Fruit fly (Drosophila melanogaster) whole organism, prepupa: ENCODE data around the gene CG15356.

ENCODE experiments used
- Blimp-1 ChIP-seq: fragments of 200-800 bp; sonication (Bioruptor generic); optimal IDR thresholded peaks from 3 replicates; lab custom pipeline; 2017; ENCODE audit warnings: missing biosample characterization, missing genetic modification characterization, mild to moderate bottlenecking, moderate library complexity, missing genetic modification reagents
- CG11294 ChIP-seq: fragments of 200-800 bp; sonication (Bioruptor generic); IDR thresholded peaks from 2 replicates; pipeline ENCODE4 v1.3.6; 2022; ENCODE audit warnings: missing biosample characterization, missing genetic modification characterization
- CG11902 ChIP-seq: fragments of 200-800 bp; sonication (Bioruptor generic); optimal IDR thresholded peaks from 3 replicates; lab custom pipeline; 2016; ENCODE audit warnings: missing biosample characterization, missing genetic modification characterization
- CG15336 ChIP-seq: fragments of 200-800 bp; sonication (Bioruptor generic); IDR thresholded peaks from 2 replicates; pipeline ENCODE4 v1.3.6; 2022; ENCODE audit warnings: missing biosample characterization, missing genetic modification characterization
- CG1621 ChIP-seq: fragments of 200-800 bp; sonication (Bioruptor generic); optimal IDR thresholded peaks from 3 replicates; lab custom pipeline; 2018; ENCODE audit warnings: missing biosample characterization, mild to moderate bottlenecking, missing genetic modification characterization
- CG16779 ChIP-seq: fragments of 200-800 bp; sonication (Bioruptor generic); optimal IDR thresholded peaks from 3 replicates; lab custom pipeline; 2017; ENCODE audit warnings: missing biosample characterization, mild to moderate bottlenecking, missing genetic modification characterization
- CG3032 ChIP-seq: fragments of 200-800 bp; optimal IDR thresholded peaks from 2 replicates; lab custom pipeline; 2019; ENCODE audit warnings: missing biosample characterization, mild to moderate bottlenecking, missing genetic modification characterization, moderate library complexity
- CG31627 ChIP-seq: fragments of 200-800 bp; sonication (Bioruptor generic); optimal IDR thresholded peaks from 3 replicates; lab custom pipeline; 2016; ENCODE audit warnings: missing biosample characterization, missing genetic modification characterization
- CG4318 ChIP-seq: fragments of 200-800 bp; sonication (Bioruptor generic); optimal IDR thresholded peaks from 3 replicates; lab custom pipeline; 2017; ENCODE audit warnings: missing biosample characterization, mild to moderate bottlenecking, missing genetic modification characterization
- CG6163 ChIP-seq: fragments of 200-800 bp; sonication (Bioruptor generic); IDR thresholded peaks from 3 replicates; pipeline ENCODE4 v1.3.6; 2022; ENCODE audit warnings: missing biosample characterization, missing genetic modification characterization
- CG6276 ChIP-seq: fragments of 200-800 bp; sonication (Bioruptor generic); optimal IDR thresholded peaks from 2 replicates; lab custom pipeline; 2017; ENCODE audit warnings: missing biosample characterization, mild to moderate bottlenecking, missing genetic modification characterization
- CG6808 ChIP-seq: fragments of 200-800 bp; sonication (Bioruptor generic); optimal IDR thresholded peaks from 3 replicates; lab custom pipeline; 2017; ENCODE audit warnings: missing biosample characterization, missing genetic modification characterization, mild to moderate bottlenecking, moderate library complexity, missing genetic modification reagents
- CG6854 ChIP-seq: fragments of 200-800 bp; sonication (Bioruptor generic); optimal IDR thresholded peaks from 2 replicates; lab custom pipeline; 2017; ENCODE audit warnings: missing biosample characterization, mild to moderate bottlenecking, missing genetic modification characterization
- CG8119 ChIP-seq: fragments of 200-800 bp; sonication (Bioruptor generic); IDR thresholded peaks from 3 replicates; pipeline ENCODE4 v1.3.6; 2022; ENCODE audit warnings: missing biosample characterization, missing genetic modification characterization
- CG8319 ChIP-seq: fragments of 200-800 bp; sonication (Bioruptor generic); optimal IDR thresholded peaks from 3 replicates; lab custom pipeline; 2016; ENCODE audit warnings: missing biosample characterization, missing genetic modification characterization
- CG9139 ChIP-seq: fragments of 200-800 bp; sonication (Bioruptor generic); optimal IDR thresholded peaks from 3 replicates; lab custom pipeline; 2017; ENCODE audit warnings: missing biosample characterization, mild to moderate bottlenecking, missing genetic modification characterization
- Eip75B ChIP-seq: fragments of 200-800 bp; sonication (Bioruptor generic); optimal IDR thresholded peaks from 3 replicates; lab custom pipeline; 2016; ENCODE audit warnings: missing biosample characterization, missing genetic modification characterization
- Eip78C ChIP-seq: fragments of 200-800 bp; sonication (Bioruptor generic); peaks from one replicate; lab custom pipeline; 2016; ENCODE audit warnings: missing biosample characterization, missing genetic modification characterization
- Eip93F ChIP-seq: fragments of 200-800 bp; sonication (Bioruptor generic); optimal IDR thresholded peaks from 2 replicates; lab custom pipeline; 2016; ENCODE audit warnings: missing biosample characterization, mild to moderate bottlenecking, missing genetic modification characterization
- Ets21C ChIP-seq: fragments of 200-800 bp; sonication (Bioruptor generic); optimal IDR thresholded peaks from 3 replicates; lab custom pipeline; 2016; ENCODE audit warnings: missing biosample characterization, missing genetic modification characterization
- Gug ChIP-seq: fragments of 200-800 bp; sonication (Bioruptor generic); IDR thresholded peaks from 2 replicates; pipeline ENCODE4 v1.3.6; 2022; ENCODE audit warnings: missing biosample characterization, missing genetic modification characterization
- Hr38 ChIP-seq: sonication (Bioruptor generic); optimal IDR thresholded peaks from 2 replicates; lab custom pipeline; 2016; ENCODE audit warnings: missing biosample characterization, missing genetic modification characterization
- OdsH ChIP-seq: fragments of 200-800 bp; sonication (Bioruptor generic); optimal IDR thresholded peaks from 3 replicates; lab custom pipeline; 2016; ENCODE audit warnings: missing biosample characterization, missing genetic modification characterization
- Smox ChIP-seq: fragments of 200-800 bp; sonication (Bioruptor generic); optimal IDR thresholded peaks from 3 replicates; lab custom pipeline; 2016; ENCODE audit warnings: missing biosample characterization, missing genetic modification characterization
- Sox14 ChIP-seq: fragments of 200-800 bp; sonication (Bioruptor generic); optimal IDR thresholded peaks from 3 replicates; lab custom pipeline; 2016; ENCODE audit warnings: missing biosample characterization, missing genetic modification characterization
- Sox15 ChIP-seq: fragments of 200-800 bp; sonication (Bioruptor generic); optimal IDR thresholded peaks from 3 replicates; lab custom pipeline; 2016; ENCODE audit warnings: missing biosample characterization, missing genetic modification characterization
- achi ChIP-seq: fragments of 200-800 bp; sonication (Bioruptor generic); optimal IDR thresholded peaks from 3 replicates; lab custom pipeline; 2016; ENCODE audit warnings: missing biosample characterization, missing genetic modification characterization
- dac ChIP-seq: fragments of 200-800 bp; sonication (Bioruptor generic); optimal IDR thresholded peaks from 2 replicates; lab custom pipeline; 2017; ENCODE audit warnings: missing biosample characterization, mild to moderate bottlenecking, missing genetic modification characterization
- dsx ChIP-seq: fragments of 200-800 bp; optimal IDR thresholded peaks from 3 replicates; lab custom pipeline; 2019; ENCODE audit warnings: missing biosample characterization, mild to moderate bottlenecking, missing genetic modification characterization, moderate library complexity; ENCODE audit not compliant: poor library complexity, severe bottlenecking
- fkh ChIP-seq: fragments of 200-800 bp; sonication (Bioruptor generic); optimal IDR thresholded peaks from 3 replicates; lab custom pipeline; 2017; ENCODE audit warnings: missing biosample characterization, mild to moderate bottlenecking, missing genetic modification characterization, moderate library complexity
- lz ChIP-seq: fragments of 200-800 bp; sonication (Bioruptor generic); optimal IDR thresholded peaks from 3 replicates; lab custom pipeline; 2016; ENCODE audit warnings: missing biosample characterization, missing genetic modification characterization
- net ChIP-seq: fragments of 200-800 bp; sonication (Bioruptor generic); optimal IDR thresholded peaks from 3 replicates; lab custom pipeline; 2016; ENCODE audit warnings: missing biosample characterization, missing genetic modification characterization
- spab ChIP-seq: fragments of 200-800 bp; sonication (Bioruptor generic); optimal IDR thresholded peaks from 2 replicates; lab custom pipeline; 2017; ENCODE audit warnings: missing biosample characterization, mild to moderate bottlenecking, missing genetic modification characterization, missing genetic modification reagents
- svp ChIP-seq: fragments of 200-800 bp; sonication (Bioruptor generic); peaks from one replicate; lab custom pipeline; 2016; ENCODE audit warnings: missing biosample characterization, missing genetic modification characterization
- vri ChIP-seq: fragments of 200-800 bp; sonication (Bioruptor generic); optimal IDR thresholded peaks from 3 replicates; lab custom pipeline; 2016; ENCODE audit warnings: missing biosample characterization, mild to moderate bottlenecking, missing genetic modification characterization

The CG15356 gene

DNA sequence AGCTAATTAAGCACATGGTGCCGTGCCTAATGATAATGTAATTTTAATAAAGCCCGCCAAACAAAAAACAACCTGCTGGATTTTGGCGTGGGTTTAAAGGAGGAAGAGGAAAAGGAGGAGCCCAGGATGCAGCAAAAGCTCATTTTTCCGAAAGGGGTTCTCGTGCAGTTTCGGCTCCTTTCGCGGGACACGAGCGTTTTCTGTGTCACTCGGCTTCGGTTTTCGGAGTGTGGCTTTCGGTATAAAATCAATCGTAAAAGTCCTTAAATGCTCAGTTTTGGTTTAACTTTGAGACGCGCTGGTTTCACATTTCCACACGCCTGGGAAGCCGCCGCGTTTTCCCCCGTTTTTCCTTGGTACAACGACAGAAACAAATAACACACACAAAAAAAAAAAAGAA is 30.9 kb upstream of the CG15356 start:
- TF ChIP-seq Eip78C (GFP tag; lab: Kevin White, UChicago): no peak
- no peak for TF ChIP-seq CG8119 (GFP tag; lab: Robert Waterston, UW)
- TF ChIP-seq OdsH (GFP tag; lab: Kevin White, UChicago): no peak
- no peak for TF ChIP-seq lz (GFP tag; lab: Kevin White, UChicago)
- TF ChIP-seq Sox15 (GFP tag; lab: Kevin White, UChicago): no peak

DNA sequence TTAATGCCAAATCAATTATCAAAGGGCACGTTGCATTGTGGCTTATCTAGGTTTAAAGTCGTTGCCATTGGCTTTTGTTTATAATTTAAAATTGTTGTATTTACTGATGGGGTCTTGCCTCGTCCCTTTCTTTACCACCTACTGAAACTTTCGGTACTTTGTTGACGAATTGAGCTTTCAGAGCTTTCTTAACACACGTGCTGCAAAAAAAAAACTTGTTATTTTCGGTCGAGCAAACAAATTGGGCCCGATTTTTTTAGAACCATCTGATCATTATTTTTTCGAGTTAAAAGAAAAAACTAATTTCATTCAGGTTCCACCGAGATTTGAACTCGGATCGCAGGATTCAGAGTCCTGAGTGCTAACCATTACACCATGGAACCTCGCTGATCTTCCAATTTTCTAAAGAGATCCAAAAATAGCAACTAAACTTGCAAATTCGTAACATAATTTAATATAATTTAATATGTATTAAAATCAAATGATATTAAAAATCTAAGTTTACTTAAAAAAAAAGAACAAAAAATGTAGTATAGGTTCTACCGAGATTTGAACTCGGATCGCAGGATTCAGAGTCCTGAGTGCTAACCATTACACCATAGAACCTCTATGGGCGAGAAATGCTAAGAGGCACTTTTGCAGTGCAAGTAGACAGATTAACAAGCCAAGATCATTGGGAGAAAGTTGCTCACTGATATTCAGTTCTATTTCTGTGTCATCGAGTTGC is 29.9 kb upstream of the CG15356 start:
- TF ChIP-seq Eip75B (GFP tag; lab: Kevin White, UChicago) (no peak), vri (peak; percentile 1), Hr38 (GFP tag; lab: Kevin White, UChicago) (no peak), CG6163 (no peak), CG3032 (tag; lab: Kevin White, UChicago) (no peak), CG16779 (no peak), fkh (GFP tag; lab: Kevin White, UChicago) (peak; percentile 37), dsx (peak; percentile 54), Eip93F (peak; percentile 29), CG8319 (no peak), CG15336 (GFP tag; lab: Robert Waterston, UW) (0 out of 2 replicates have a peak, but pooled peaks have one; percentile 10), CG8119 (GFP tag; lab: Robert Waterston, UW) (no peak), CG6854 (GFP tag; lab: Kevin White, UChicago) (peak; percentile 16), spab (GFP tag; lab: Kevin White, UChicago) (no peak), Eip78C (GFP tag; lab: Kevin White, UChicago) (peak; percentile 72), Smox (GFP tag; lab: Kevin White, UChicago) (no peak), svp (GFP tag; lab: Kevin White, UChicago) (peak; percentile 78)

DNA sequence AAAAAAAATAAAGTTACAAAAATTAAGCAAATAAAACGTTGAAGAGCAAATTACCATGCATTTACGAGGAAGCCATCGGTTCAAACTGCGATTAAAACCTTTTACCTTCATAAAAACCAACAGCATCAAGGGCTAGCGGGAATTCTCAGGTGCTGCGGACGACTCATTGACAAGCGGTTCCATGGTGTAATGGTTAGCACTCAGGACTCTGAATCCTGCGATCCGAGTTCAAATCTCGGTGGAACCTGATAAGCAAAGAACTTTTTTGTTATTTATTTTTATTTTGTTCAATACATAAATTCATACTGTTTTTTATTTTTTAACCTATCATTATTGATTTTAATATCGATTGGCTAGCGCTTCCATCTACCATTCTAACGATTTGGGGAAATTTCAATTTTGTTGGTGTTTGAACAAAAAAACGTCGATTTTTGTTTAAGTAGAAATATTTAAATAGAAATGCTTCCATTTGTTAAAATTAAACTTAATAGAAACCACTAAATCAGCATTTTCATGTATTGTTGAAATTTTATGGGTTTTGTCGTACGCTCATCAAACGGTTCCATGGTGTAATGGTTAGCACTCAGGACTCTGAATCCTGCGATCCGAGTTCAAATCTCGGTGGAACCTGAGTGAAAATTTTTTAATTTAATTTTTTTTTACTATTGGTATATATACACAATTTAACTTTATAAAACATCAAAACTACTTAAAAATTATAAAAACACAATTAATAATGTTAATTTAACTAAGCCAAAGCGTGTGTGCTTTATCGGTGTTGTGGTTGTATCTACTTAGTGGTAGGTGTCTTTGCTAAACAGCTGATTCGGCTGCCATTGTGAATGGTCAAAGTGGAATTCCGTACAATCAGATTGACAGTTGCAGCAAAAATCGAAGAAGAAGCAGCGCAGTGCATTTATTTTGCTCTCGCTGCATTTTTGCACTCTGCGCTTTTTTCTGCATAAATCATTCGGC is 28.7 kb upstream of the CG15356 start, which contains the start of gene CG4238:
Gene CG4238, plus strand, starts transcription at position 880 of the 975 bp plus-strand sequence.
- TF ChIP-seq CG11294 (GFP tag; lab: Robert Waterston, UW) (no peak), Ets21C (GFP tag; lab: Kevin White, UChicago) (no peak), Gug (GFP tag; lab: Robert Waterston, UW) (no peak), Eip93F (peak; percentile 6), dac (GFP tag; lab: Kevin White, UChicago) (no peak), fkh (GFP tag; lab: Kevin White, UChicago) (no peak), CG6808 (peak; percentile 6), CG11902 (no peak), Eip75B (GFP tag; lab: Kevin White, UChicago) (no peak), achi (GFP tag; lab: Kevin White, UChicago) (peak; percentile 97), CG15336 (GFP tag; lab: Robert Waterston, UW) (peak; percentile 9; the same call in 1 of the 2 replicates), dsx (peak; percentile 58), CG1621 (peak; percentile 100), svp (GFP tag; lab: Kevin White, UChicago) (peak; percentile 64), net (GFP tag; lab: Kevin White, UChicago) (no peak), CG16779 (no peak), CG31627 (GFP tag; lab: Kevin White, UChicago) (no peak), Blimp-1 (GFP tag; lab: Kevin White, UChicago) (no peak), CG4318 (GFP tag; lab: Kevin White, UChicago) (no peak), CG9139 (GFP tag; lab: Kevin White, UChicago) (no peak), Sox14 (GFP tag; lab: Kevin White, UChicago) (peak; percentile 5), CG6854 (GFP tag; lab: Kevin White, UChicago) (no peak), CG3032 (tag; lab: Kevin White, UChicago) (no peak), CG8119 (GFP tag; lab: Robert Waterston, UW) (no peak), CG6276 (no peak)
